Fruit fly (Drosophila melanogaster): ENCODE results near the gene CG4836.

CG4836 gene

DNA sequence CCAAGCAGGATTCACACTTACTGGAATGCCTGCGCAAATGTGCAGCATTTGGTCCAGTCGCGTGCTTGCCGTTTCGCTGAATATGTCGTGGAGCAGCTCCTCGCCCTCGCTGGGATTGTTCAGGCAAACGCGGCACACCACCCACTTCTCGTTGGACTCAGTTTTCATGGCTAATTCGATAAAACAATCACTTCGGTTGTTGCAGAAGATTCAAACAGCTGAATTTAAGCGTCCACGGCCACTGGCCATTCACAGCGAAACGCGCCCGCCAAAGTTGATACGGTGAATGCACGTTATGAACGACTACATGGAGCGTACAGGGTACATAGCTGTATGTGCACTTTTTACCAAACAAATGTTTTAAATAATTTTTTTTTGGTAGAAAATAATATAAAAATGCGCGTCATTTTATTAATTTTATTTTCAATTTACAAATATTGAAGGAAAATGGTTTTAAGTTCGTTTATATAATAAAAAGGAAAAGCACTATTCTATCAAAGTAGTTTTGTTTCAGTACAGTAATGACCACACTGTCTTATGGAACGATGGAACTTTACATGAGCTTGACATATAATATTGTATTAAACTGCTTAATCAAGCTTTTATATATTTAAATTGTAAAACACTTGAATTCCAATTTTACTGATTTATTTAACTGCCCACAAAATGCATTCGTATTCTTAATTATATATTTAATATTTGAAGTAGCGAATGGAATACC is 17.5 kb downstream of the CG4836 start, which contains the start of gene trem (continued):
- TF ChIP-seq CG11294 (GFP tag; IDR thresholded peaks at IDR 0.05) (peak; percentile 57; the same call in 1 of the 2 replicates), Ets96B (tag; optimal IDR thresholded peaks at IDR 0.05) (peak; percentile 62), CG16779 (tag; optimal IDR thresholded peaks at IDR 0.05) (no peak), CG31627 (GFP tag; optimal IDR thresholded peaks at IDR 0.05) (peak; percentile 80), Lpt (GFP tag; optimal IDR thresholded peaks at IDR 0.05) (no peak), CG10631 (GFP tag; optimal IDR thresholded peaks at IDR 0.05) (peak; percentile 88), CG9139 (GFP tag; optimal IDR thresholded peaks at IDR 0.05) (no peak), dac (GFP tag; optimal IDR thresholded peaks at IDR 0.05) (peak; percentile 49), salr (GFP tag; optimal IDR thresholded peaks at IDR 0.05) (peak; percentile 29 to 89), CG34406 (GFP tag; optimal IDR thresholded peaks at IDR 0.05) (peak; percentile 71), Hr39 (GFP tag; optimal IDR thresholded peaks at IDR 0.05) (peak; percentile 77), CG8319 (GFP tag; optimal IDR thresholded peaks at IDR 0.05) (peak; percentile 67), Hr4 (GFP tag; optimal IDR thresholded peaks at IDR 0.05) (peak; percentile 76), Smox (GFP tag; optimal IDR thresholded peaks at IDR 0.05) (no peak), CG3032 (tag; optimal IDR thresholded peaks at IDR 0.05) (peak; percentile 79), net (GFP tag; optimal IDR thresholded peaks at IDR 0.05) (no peak), achi (GFP tag; optimal IDR thresholded peaks at IDR 0.05) (peak; percentile 75), esn (GFP tag; optimal IDR thresholded peaks at IDR 0.05) (peak; percentile 81)

DNA sequence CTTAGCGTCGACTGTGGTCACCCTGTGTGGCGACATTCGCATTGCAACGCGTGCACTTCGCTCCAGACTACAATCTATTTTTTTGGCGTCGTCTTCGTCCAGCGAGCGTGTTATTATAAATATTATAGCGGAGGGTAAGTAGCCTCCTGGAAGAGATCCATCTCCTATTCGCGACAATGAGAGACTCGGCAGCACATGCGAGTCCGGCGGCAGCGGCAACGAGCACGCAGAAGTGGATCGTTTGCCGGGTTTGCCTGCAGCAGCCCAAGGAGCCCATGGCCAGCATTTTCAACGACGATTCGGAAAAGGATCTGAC is 18.1 kb downstream of the CG4836 start, which contains the start of gene idc:
Gene idc, plus strand, starts transcription at position 60 of the 316 bp plus-strand sequence.
- TF ChIP-seq esn (GFP tag; optimal IDR thresholded peaks at IDR 0.05) (peak; percentile 46), CG16779 (tag; optimal IDR thresholded peaks at IDR 0.05) (no peak), ss (GFP tag; optimal IDR thresholded peaks at IDR 0.05) (no peak), dac (GFP tag; optimal IDR thresholded peaks at IDR 0.05) (no peak)

DNA sequence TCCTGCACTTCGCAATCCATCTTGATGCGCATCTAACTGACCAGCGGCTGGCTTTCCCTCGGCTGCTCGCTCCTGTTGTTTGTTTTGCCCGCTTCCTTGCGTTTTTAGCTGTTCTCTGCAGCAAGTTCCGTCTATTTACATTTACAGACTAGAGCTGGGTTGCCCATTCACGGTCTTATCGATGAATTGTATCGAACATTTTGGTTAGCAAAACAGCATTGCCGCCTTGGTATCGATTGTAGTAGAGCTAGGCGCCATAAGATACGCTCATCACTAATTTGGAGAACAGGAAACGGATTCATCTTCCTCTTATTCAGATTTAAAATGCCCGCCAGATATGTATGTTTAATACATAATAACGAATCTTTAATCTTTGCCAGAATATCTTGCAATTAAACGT is 22.2 kb downstream of the CG4836 start, which contains the start of gene Regnase-1:
Gene Regnase-1, minus strand, starts transcription at position 170 of the 400 bp plus-strand sequence.
- no peak for TF ChIP-seq svp (GFP tag)
- TF ChIP-seq fd85E (GFP tag; optimal IDR thresholded peaks at IDR 0.05): peak; percentile 84
- no peak for TF ChIP-seq CG16779 (tag; optimal IDR thresholded peaks at IDR 0.05)
- peak; percentile 87 for TF ChIP-seq CG9139 (GFP tag; optimal IDR thresholded peaks at IDR 0.05)
- TF ChIP-seq Hr38 (GFP tag; optimal IDR thresholded peaks at IDR 0.05): no peak
- TF ChIP-seq CG6808 (GFP tag; optimal IDR thresholded peaks at IDR 0.05): peak; percentile 74
- TF ChIP-seq eg (GFP tag; IDR thresholded peaks at IDR 0.05): peak; percentile 88
- TF ChIP-seq CG15336 (GFP tag; IDR thresholded peaks at IDR 0.05): no peak; the same call in 1 of the 2 replicates
- TF ChIP-seq CG6276 (GFP tag; optimal IDR thresholded peaks at IDR 0.05): no peak
- no peak for TF ChIP-seq Gug (GFP tag; IDR thresholded peaks at IDR 0.05)
- peak; percentile 85 for TF ChIP-seq pdm3 (GFP tag; optimal IDR thresholded peaks at IDR 0.05)
- peak; percentile 47 for TF ChIP-seq CG32006 (GFP tag; optimal IDR thresholded peaks at IDR 0.05)
- TF ChIP-seq net (GFP tag; optimal IDR thresholded peaks at IDR 0.05): peak; percentile 85
- peak; percentile 76 for TF ChIP-seq CG3032 (tag; optimal IDR thresholded peaks at IDR 0.05)
- TF ChIP-seq salr (GFP tag; optimal IDR thresholded peaks at IDR 0.05): peak; percentile 25 to 82
- TF ChIP-seq Hr4 (GFP tag; optimal IDR thresholded peaks at IDR 0.05): peak; percentile 49
- TF ChIP-seq OdsH (GFP tag; optimal IDR thresholded peaks at IDR 0.05): peak; percentile 83
- TF ChIP-seq CG31627 (GFP tag; optimal IDR thresholded peaks at IDR 0.05): peak; percentile 78
- TF ChIP-seq vri (GFP tag; optimal IDR thresholded peaks at IDR 0.05): no peak
- TF ChIP-seq CG11294 (GFP tag; IDR thresholded peaks at IDR 0.05): 0 out of 2 replicates have a peak, but pooled peaks have one; percentile 19
- TF ChIP-seq dac (GFP tag; optimal IDR thresholded peaks at IDR 0.05): peak; percentile 51
- TF ChIP-seq CG8632 (GFP tag; optimal IDR thresholded peaks at IDR 0.05): peak; percentile 82
- TF ChIP-seq ss (GFP tag; optimal IDR thresholded peaks at IDR 0.05): peak in 1 of 2 experiments; percentile 91
- TF ChIP-seq Blimp-1 (GFP tag; optimal IDR thresholded peaks at IDR 0.05): peak; percentile 77
- peak; percentile 94 for TF ChIP-seq Eip78C (GFP tag)
- TF ChIP-seq fkh (GFP tag; optimal IDR thresholded peaks at IDR 0.05): peak; percentile 99
- TF ChIP-seq CG8319 (GFP tag; optimal IDR thresholded peaks at IDR 0.05): peak; percentile 80
- peak; percentile 45 for TF ChIP-seq fd59A (GFP tag; optimal IDR thresholded peaks at IDR 0.05)
- TF ChIP-seq cyc (GFP tag; optimal IDR thresholded peaks at IDR 0.05): peak; percentile 77
- TF ChIP-seq CG10631 (GFP tag; optimal IDR thresholded peaks at IDR 0.05): peak; percentile 65
- TF ChIP-seq Sox102F (GFP tag; optimal IDR thresholded peaks at IDR 0.05): no peak
- peak; percentile 87 for TF ChIP-seq CG34406 (GFP tag; optimal IDR thresholded peaks at IDR 0.05)
- TF ChIP-seq Ets21C (GFP tag; optimal IDR thresholded peaks at IDR 0.05): peak; percentile 51
- TF ChIP-seq esn (GFP tag; optimal IDR thresholded peaks at IDR 0.05): peak; percentile 90
- peak; percentile 76 for TF ChIP-seq achi (GFP tag; optimal IDR thresholded peaks at IDR 0.05)
- TF ChIP-seq Ets96B (tag; optimal IDR thresholded peaks at IDR 0.05): no peak
- TF ChIP-seq CG3919 (GFP tag; optimal IDR thresholded peaks at IDR 0.05): peak; percentile 90
- TF ChIP-seq Sox14 (GFP tag; optimal IDR thresholded peaks at IDR 0.05): peak; percentile 69
- peak; percentile 84 for TF ChIP-seq Eip75B (GFP tag; optimal IDR thresholded peaks at IDR 0.05)
- TF ChIP-seq dsx (GFP tag; optimal IDR thresholded peaks at IDR 0.05; ENCODE audit: poor library complexity, severe bottlenecking): peak; percentile 73
